Fruit fly (Drosophila melanogaster) whole organism, prepupa: Measurements from ENCODE around the gene Bacc.

Experiments used
- CG11294 ChIP-seq: fragments of 200-800 bp; sonication (Bioruptor generic); IDR thresholded peaks from 2 replicates; pipeline ENCODE4 v1.3.6; 2022; ENCODE audit warnings: missing biosample characterization, missing genetic modification characterization
- CG7368 ChIP-seq: fragments of 200-800 bp; sonication (Bioruptor generic); optimal IDR thresholded peaks from 3 replicates; lab custom pipeline; 2016; ENCODE audit warnings: missing biosample characterization, missing genetic modification characterization
- Gug ChIP-seq: fragments of 200-800 bp; sonication (Bioruptor generic); IDR thresholded peaks from 2 replicates; pipeline ENCODE4 v1.3.6; 2022; ENCODE audit warnings: missing biosample characterization, missing genetic modification characterization
- spab ChIP-seq: fragments of 200-800 bp; sonication (Bioruptor generic); optimal IDR thresholded peaks from 2 replicates; lab custom pipeline; 2017; ENCODE audit warnings: missing biosample characterization, mild to moderate bottlenecking, missing genetic modification characterization, missing genetic modification reagents

dm6 chr2L:2744852-2745251, 7.4 kb upstream of the Bacc start, which contains the start of the genes CG9961 and Cwc25:
- no peak for TF ChIP-seq spab (GFP tag; lab: Kevin White, UChicago)
- no peak for TF ChIP-seq CG11294
- no peak for TF ChIP-seq Gug (GFP tag; lab: Robert Waterston, UW)
- TF ChIP-seq CG7368 = no peak
